Worm (Caenorhabditis elegans): ENCODE results near the gene F11C1.10.

DNA sequence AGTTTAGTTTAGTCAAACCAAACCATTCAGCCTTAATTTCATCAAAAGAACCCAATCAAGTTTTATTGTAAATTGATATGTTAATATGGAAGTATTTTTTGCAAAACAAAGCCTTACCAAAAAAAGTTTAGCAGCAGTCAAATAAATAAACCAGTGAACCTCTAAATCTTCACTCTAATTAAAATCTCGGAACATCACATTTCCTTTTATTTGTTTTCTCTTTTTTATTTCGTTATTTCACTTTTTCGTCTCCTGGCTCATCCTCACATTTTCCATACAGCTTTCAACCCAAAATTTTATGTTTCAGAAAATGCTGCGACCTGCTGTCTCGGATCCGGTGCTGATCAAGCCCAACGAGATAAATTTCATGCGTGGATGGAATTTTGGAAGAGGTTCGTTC lies 46.9 kb upstream of the F11C1.10 start, which contains the start of gene C34E7.3:
- TF ChIP-seq tbx-37 (GFP tag; conservative IDR thresholded peaks at IDR 0.05): no peak
- no peak for TF ChIP-seq ama-1 (optimal IDR thresholded peaks at IDR 0.05)
- no peak for TF ChIP-seq hmg-4 (GFP tag; optimal IDR thresholded peaks at IDR 0.05)
- no peak for TF ChIP-seq ets-7 (tag; optimal IDR thresholded peaks at IDR 0.05)
- no peak for TF ChIP-seq hnd-1 (tag; optimal IDR thresholded peaks at IDR 0.05)
- TF ChIP-seq F13C5.2 (tag; optimal IDR thresholded peaks at IDR 0.05): no peak
- TF ChIP-seq aly-1 (tag; optimal IDR thresholded peaks at IDR 0.05): no peak
- no peak for TF ChIP-seq sea-1 (GFP tag; conservative IDR thresholded peaks at IDR 0.05)
